Fruit fly (Drosophila melanogaster) whole organism, embryonic: ENCODE data around the gene Pdcd4.

Source experiments
- Ada2b ChIP-seq: fragments of 200-800 bp; sonication (Bioruptor generic); IDR thresholded peaks from 2 replicates; pipeline ENCODE4 v1.3.6; 2022; ENCODE audit warnings: missing biosample characterization, missing genetic modification characterization
- B-H2 ChIP-seq: fragments of 200-800 bp; sonication (Bioruptor generic); optimal IDR thresholded peaks from 2 replicates; lab custom pipeline; 2018; ENCODE audit warnings: missing biosample characterization, mild to moderate bottlenecking, missing genetic modification characterization
- BEAF-32 ChIP-seq: fragments of 200-800 bp; sonication (Bioruptor generic); optimal IDR thresholded peaks from 3 replicates; lab custom pipeline; 2017; ENCODE audit warnings: missing biosample characterization, missing genetic modification characterization, mild to moderate bottlenecking, moderate library complexity, missing genetic modification reagents
- Bgb ChIP-seq: fragments of 200-800 bp; sonication (Bioruptor generic); IDR thresholded peaks from 2 replicates; pipeline ENCODE4 v1.3.6; 2022; ENCODE audit warnings: missing biosample characterization, missing genetic modification characterization; ENCODE audit not compliant: partially characterized antibody
- C15 ChIP-seq: fragments of 200-800 bp; sonication (Bioruptor generic); IDR thresholded peaks from 3 replicates; pipeline ENCODE4 v1.3.6; 2022; ENCODE audit warnings: missing biosample characterization, missing genetic modification characterization
- CG10209 ChIP-seq: fragments of 200-800 bp; sonication (Bioruptor generic); optimal IDR thresholded peaks from 3 replicates; lab custom pipeline; 2017; ENCODE audit warnings: missing biosample characterization, mild to moderate bottlenecking, missing genetic modification characterization, missing genetic modification reagents
- CG10543 ChIP-seq: fragments of 200-800 bp; sonication (Bioruptor generic); optimal IDR thresholded peaks from 3 replicates; lab custom pipeline; 2017; ENCODE audit warnings: missing biosample characterization, mild to moderate bottlenecking, missing genetic modification characterization, moderate library complexity
- CG13287 ChIP-seq: fragments of 200-800 bp; sonication (Bioruptor generic); IDR thresholded peaks from 2 replicates; pipeline ENCODE4 v1.3.6; 2022; ENCODE audit warnings: missing biosample characterization, missing genetic modification characterization; ENCODE audit not compliant: partially characterized antibody
- CG15479 ChIP-seq: fragments of 200-800 bp; sonication (Bioruptor generic); optimal IDR thresholded peaks from 3 replicates; lab custom pipeline; 2019; ENCODE audit warnings: missing biosample characterization, mild to moderate bottlenecking, missing genetic modification characterization, moderate library complexity
- CG1603 ChIP-seq: fragments of 200-800 bp; sonication (Bioruptor generic); optimal IDR thresholded peaks from 2 replicates; lab custom pipeline; 2019; ENCODE audit warnings: missing biosample characterization, mild to moderate bottlenecking, missing genetic modification characterization, moderate library complexity
- CG16813 ChIP-seq: fragments of 200-800 bp; sonication (Bioruptor generic); IDR thresholded peaks from 3 replicates; pipeline ENCODE4 v1.3.6; 2022; ENCODE audit warnings: missing biosample characterization, missing genetic modification characterization; ENCODE audit not compliant: partially characterized antibody
- CG33213 ChIP-seq: fragments of 200-800 bp; sonication (Bioruptor generic); optimal IDR thresholded peaks from 3 replicates; lab custom pipeline; 2016; ENCODE audit warnings: missing biosample characterization, missing genetic modification characterization
- CG34224 ChIP-seq: fragments of 200-800 bp; sonication (Bioruptor generic); IDR thresholded peaks from 3 replicates; pipeline ENCODE4 v1.3.6; 2022; ENCODE audit warnings: missing biosample characterization, missing genetic modification characterization; ENCODE audit not compliant: partially characterized antibody
- CG3995 ChIP-seq: fragments of 200-800 bp; sonication (Bioruptor generic); optimal IDR thresholded peaks from 3 replicates; lab custom pipeline; 2016; ENCODE audit warnings: missing biosample characterization, missing genetic modification characterization
- CG6791 ChIP-seq: fragments of 200-800 bp; sonication (Bioruptor generic); IDR thresholded peaks from 3 replicates; pipeline ENCODE4 v1.3.6; 2022; ENCODE audit warnings: missing biosample characterization, missing genetic modification characterization; ENCODE audit not compliant: partially characterized antibody
- CHES-1-like ChIP-seq: fragments of 200-800 bp; sonication (Bioruptor generic); optimal IDR thresholded peaks from 2 replicates; lab custom pipeline; 2016; ENCODE audit warnings: missing biosample characterization, missing genetic modification characterization
- CkIIα-i1 ChIP-seq: fragments of 200-800 bp; sonication (Bioruptor generic); IDR thresholded peaks from 2 replicates; pipeline ENCODE4 v1.3.6; 2022; ENCODE audit warnings: missing biosample characterization, missing genetic modification characterization
- D ChIP-seq, 2 experiments: fragments of 200-800 bp in 1 of 2; fragments of >200 bp in 1 of 2; sonication (Bioruptor generic) in 1 of 2; optimal IDR thresholded peaks; 2 replicates in 1 of 2; 3 replicates in 1 of 2; lab custom pipeline; 2017; ENCODE audit warnings: mild to moderate bottlenecking in 1 of 2, missing biosample characterization in 1 of 2, missing genetic modification characterization in 1 of 2, missing genetic modification reagents in 1 of 2
- Dip2 ChIP-seq: fragments of 200-800 bp; sonication (Bioruptor generic); IDR thresholded peaks from 2 replicates; pipeline ENCODE4 v1.3.6; 2022; ENCODE audit warnings: missing biosample characterization, missing genetic modification characterization
- Dll ChIP-seq: fragments of 200-800 bp; sonication (Bioruptor generic); IDR thresholded peaks from 4 replicates; pipeline ENCODE4 v1.3.6; 2022; ENCODE audit warnings: missing biosample characterization, missing genetic modification characterization; ENCODE audit not compliant: partially characterized antibody
- Dp ChIP-seq: fragments of 200-800 bp; sonication (Bioruptor generic); optimal IDR thresholded peaks from 2 replicates; lab custom pipeline; 2018; ENCODE audit warnings: missing biosample characterization, mild to moderate bottlenecking, missing genetic modification characterization, moderate library complexity
- Drgx ChIP-seq: fragments of 200-800 bp; sonication (Bioruptor generic); IDR thresholded peaks from 2 replicates; pipeline ENCODE4 v1.3.6; 2022; ENCODE audit warnings: missing biosample characterization, missing genetic modification characterization
- E2f2 ChIP-seq: fragments of 200-800 bp; sonication (Bioruptor generic); IDR thresholded peaks from 2 replicates; pipeline ENCODE4 v1.3.6; 2022; ENCODE audit warnings: missing biosample characterization, missing genetic modification characterization
- HmgD ChIP-seq: fragments of 200-800 bp; sonication (Bioruptor generic); optimal IDR thresholded peaks from 3 replicates; lab custom pipeline; 2016; ENCODE audit warnings: missing biosample characterization, missing genetic modification characterization
- HmgZ ChIP-seq: fragments of 200-800 bp; sonication (Bioruptor generic); optimal IDR thresholded peaks from 2 replicates; lab custom pipeline; 2018; ENCODE audit warnings: missing biosample characterization, mild to moderate bottlenecking, missing genetic modification characterization
- Kr ChIP-seq: fragments of 200-800 bp; sonication (Bioruptor generic); optimal IDR thresholded peaks from 2 replicates; lab custom pipeline; 2017; ENCODE audit warnings: missing biosample characterization, mild to moderate bottlenecking, missing genetic modification characterization
- Myb ChIP-seq: fragments of 200-800 bp; sonication (Bioruptor generic); optimal IDR thresholded peaks from 2 replicates; lab custom pipeline; 2016; ENCODE audit warnings: missing biosample characterization, missing genetic modification characterization
- Pdp1 ChIP-seq, 2 experiments: fragments of 200-800 bp; sonication (Bioruptor generic); optimal IDR thresholded peaks; 3 replicates each; lab custom pipeline; 2016; ENCODE audit warnings: missing biosample characterization in 2 of 2, missing genetic modification characterization in 2 of 2, mild to moderate bottlenecking in 1 of 2, moderate library complexity in 1 of 2
- Rfx ChIP-seq: fragments of 200-800 bp; sonication (Bioruptor generic); IDR thresholded peaks from 2 replicates; pipeline ENCODE4 v1.3.6; 2022; ENCODE audit warnings: missing biosample characterization, missing genetic modification characterization
- Scr ChIP-seq: fragments of 200-800 bp; sonication (Bioruptor generic); IDR thresholded peaks from 2 replicates; pipeline ENCODE4 v1.3.6; 2022; ENCODE audit warnings: missing biosample characterization, missing genetic modification characterization; ENCODE audit not compliant: partially characterized antibody
- Tbp ChIP-seq: fragments of >200 bp; optimal IDR thresholded peaks from 2 replicates; lab custom pipeline; 2018; ENCODE audit warnings: missing biosample characterization, missing genetic modification characterization
- ab ChIP-seq: fragments of 200-800 bp; sonication (Bioruptor generic); optimal IDR thresholded peaks from 2 replicates; lab custom pipeline; 2016; ENCODE audit warnings: missing biosample characterization, missing genetic modification characterization
- aop ChIP-seq: fragments of 200-800 bp; sonication (Bioruptor generic); IDR thresholded peaks from 2 replicates; pipeline ENCODE4 v1.3.6; 2022; ENCODE audit warnings: missing biosample characterization, missing genetic modification characterization
- chif ChIP-seq, 2 experiments: fragments of 200-800 bp; sonication (Bioruptor generic); optimal IDR thresholded peaks; 3 replicates each; lab custom pipeline; 2016; ENCODE audit warnings: missing biosample characterization in 2 of 2, missing genetic modification characterization in 2 of 2
- chinmo ChIP-seq: fragments of 200-800 bp; sonication (Bioruptor generic); IDR thresholded peaks from 4 replicates; pipeline ENCODE4 v1.3.6; 2022; ENCODE audit warnings: missing biosample characterization, missing genetic modification characterization; ENCODE audit not compliant: partially characterized antibody
- dpn ChIP-seq, 2 experiments: fragments of 200-800 bp; sonication (Bioruptor generic); optimal IDR thresholded peaks; 3 replicates each; lab custom pipeline; 2016; ENCODE audit warnings: missing biosample characterization in 2 of 2, missing genetic modification characterization in 2 of 2
- fd64A ChIP-seq: fragments of 200-800 bp; sonication (Bioruptor generic); optimal IDR thresholded peaks from 3 replicates; lab custom pipeline; 2018; ENCODE audit warnings: missing biosample characterization, mild to moderate bottlenecking, missing genetic modification characterization
- fru ChIP-seq: fragments of >200 bp; optimal IDR thresholded peaks from 2 replicates; lab custom pipeline; 2017
- hb ChIP-seq: fragments of 200-800 bp; sonication (Bioruptor generic); IDR thresholded peaks from 3 replicates; pipeline ENCODE4 v1.3.6; 2022; ENCODE audit warnings: missing biosample characterization, missing genetic modification characterization; ENCODE audit not compliant: partially characterized antibody
- knrl ChIP-seq: fragments of 200-800 bp; sonication (Bioruptor generic); IDR thresholded peaks from 3 replicates; pipeline ENCODE4 v1.3.6; 2022; ENCODE audit warnings: missing biosample characterization, missing genetic modification characterization; ENCODE audit not compliant: partially characterized antibody
- pita ChIP-seq: fragments of 200-800 bp; sonication (Bioruptor generic); optimal IDR thresholded peaks from 2 replicates; lab custom pipeline; 2017; ENCODE audit warnings: missing biosample characterization, mild to moderate bottlenecking, missing genetic modification characterization
- row ChIP-seq: fragments of 200-800 bp; sonication (Bioruptor generic); IDR thresholded peaks from 3 replicates; pipeline ENCODE4 v1.3.6; 2022; ENCODE audit warnings: missing biosample characterization, missing genetic modification characterization
- sens ChIP-seq: fragments of 200-800 bp; sonication (Bioruptor generic); peaks from one replicate; lab custom pipeline; 2016; ENCODE audit warnings: missing biosample characterization, missing genetic modification characterization
- shn ChIP-seq: fragments of 200-800 bp; sonication (Bioruptor generic); optimal IDR thresholded peaks from 3 replicates; lab custom pipeline; 2016; ENCODE audit warnings: missing biosample characterization, missing genetic modification characterization
- sob ChIP-seq: fragments of 200-800 bp; sonication (Bioruptor generic); IDR thresholded peaks from 2 replicates; pipeline ENCODE4 v1.3.6; 2022; ENCODE audit warnings: missing biosample characterization, missing genetic modification characterization
- sqz ChIP-seq: fragments of 200-800 bp; sonication (Bioruptor generic); optimal IDR thresholded peaks from 3 replicates; lab custom pipeline; 2018; ENCODE audit warnings: missing biosample characterization, mild to moderate bottlenecking, missing genetic modification characterization
- ssp ChIP-seq: fragments of 200-800 bp; sonication (Bioruptor generic); IDR thresholded peaks from 2 replicates; pipeline ENCODE4 v1.3.6; 2022; ENCODE audit warnings: missing biosample characterization, missing genetic modification characterization
- stwl ChIP-seq: fragments of 200-800 bp; sonication (Bioruptor generic); optimal IDR thresholded peaks from 3 replicates; lab custom pipeline; 2018; ENCODE audit warnings: missing biosample characterization, mild to moderate bottlenecking, missing genetic modification characterization, moderate library complexity
- wor ChIP-seq: fragments of 200-800 bp; sonication (Bioruptor generic); IDR thresholded peaks from 2 replicates; pipeline ENCODE4 v1.3.6; 2022; ENCODE audit warnings: missing biosample characterization, missing genetic modification characterization
- zf30C ChIP-seq: fragments of 200-800 bp; sonication (Bioruptor generic); optimal IDR thresholded peaks from 3 replicates; lab custom pipeline; 2018; ENCODE audit warnings: missing biosample characterization, mild to moderate bottlenecking, missing genetic modification characterization

Gene Pdcd4

dm6 chrX:13737939-13738338 is 17.3 kb downstream of the Pdcd4 start, which contains the start of gene CG11134 (continued):
- no peak for TF ChIP-seq D (optimal IDR thresholded peaks at IDR 0.05; lab: Kevin White, UChicago)
- TF ChIP-seq D (GFP tag; optimal IDR thresholded peaks at IDR 0.05; lab: Kevin White, UChicago): no peak
- TF ChIP-seq row (GFP tag; lab: Robert Waterston, UW): 0 out of 3 replicates have a peak, but pooled peaks have one; percentile 5
- TF ChIP-seq sens: no peak
- no peak for TF ChIP-seq hb
- TF ChIP-seq CG15479: peak; percentile 52
- no peak for TF ChIP-seq sob
- TF ChIP-seq fd64A (GFP tag; lab: Kevin White, UChicago): no peak
- TF ChIP-seq Myb: peak; percentile 61
- peak; percentile 43; the same call in 1 of the 2 replicates for TF ChIP-seq CG13287 (GFP tag; lab: Robert Waterston, UW)
- TF ChIP-seq E2f2: peak; percentile 69
- TF ChIP-seq Dip2 (GFP tag; lab: Robert Waterston, UW): no peak
- TF ChIP-seq CG10209 (GFP tag; lab: Kevin White, UChicago): no peak
- TF ChIP-seq chinmo (GFP tag; lab: Robert Waterston, UW): no peak
- peak in 1 of 2 experiments; percentile 15 for TF ChIP-seq Pdp1 (GFP tag; optimal IDR thresholded peaks at IDR 0.05; lab: Kevin White, UChicago)
- no peak for TF ChIP-seq wor (GFP tag; lab: Robert Waterston, UW)
- TF ChIP-seq CG16813 (GFP tag; lab: Robert Waterston, UW): peak; percentile 47; the same call in 1 of the 3 replicates
- TF ChIP-seq Tbp (GFP tag; lab: Kevin White, UChicago): no peak
- TF ChIP-seq C15 (GFP tag; lab: Robert Waterston, UW): no peak
- peak; percentile 33; the same call in 1 of the 3 replicates for TF ChIP-seq CG6791
- no peak for TF ChIP-seq fru (lab: Kevin White, UChicago)
- no peak for TF ChIP-seq Rfx (GFP tag; lab: Robert Waterston, UW)
- no peak for TF ChIP-seq CG33213 (GFP tag; lab: Kevin White, UChicago)
- no peak for TF ChIP-seq aop (GFP tag; lab: Robert Waterston, UW)
- no peak for TF ChIP-seq CG10543 (GFP tag; lab: Kevin White, UChicago)
- no peak for TF ChIP-seq B-H2 (GFP tag; lab: Kevin White, UChicago)
- no peak for TF ChIP-seq Kr

- peak; percentile 95 for TF ChIP-seq Bgb
- TF ChIP-seq Scr (GFP tag; lab: Robert Waterston, UW): peak; percentile 88
- TF ChIP-seq chif (GFP tag; optimal IDR thresholded peaks at IDR 0.05; lab: Kevin White, UChicago): no peak
- TF ChIP-seq CG13287 (GFP tag; lab: Robert Waterston, UW): peak; percentile 86
- TF ChIP-seq BEAF-32 (GFP tag; lab: Kevin White, UChicago): peak; percentile 91
- no peak for TF ChIP-seq shn
- peak; percentile 65 for TF ChIP-seq CG1603 (tag; lab: Kevin White, UChicago)
- peak; percentile 74 for TF ChIP-seq sqz (GFP tag; lab: Kevin White, UChicago)
- peak; percentile 85 for TF ChIP-seq knrl
- no peak for TF ChIP-seq Ada2b (GFP tag; lab: Robert Waterston, UW)
- TF ChIP-seq Dll (GFP tag; lab: Robert Waterston, UW): peak; percentile 82
- peak in 1 of 2 experiments; percentile 28 for TF ChIP-seq dpn (GFP tag; optimal IDR thresholded peaks at IDR 0.05; lab: Kevin White, UChicago)
- peak; percentile 64 for TF ChIP-seq Dp (GFP tag; lab: Kevin White, UChicago)
- no peak for TF ChIP-seq Drgx (GFP tag; lab: Robert Waterston, UW)
- no peak for TF ChIP-seq CkIIα-i1 (GFP tag; lab: Robert Waterston, UW)
- TF ChIP-seq HmgZ (tag; lab: Kevin White, UChicago): peak; percentile 53
- TF ChIP-seq HmgD: no peak
- peak; percentile 74 for TF ChIP-seq pita (GFP tag; lab: Kevin White, UChicago)
- TF ChIP-seq CG34224 (GFP tag; lab: Robert Waterston, UW): peak; percentile 78
- TF ChIP-seq ssp (GFP tag; lab: Robert Waterston, UW): peak; percentile 22; the same call in 1 of the 2 replicates
- peak; percentile 1 for TF ChIP-seq CG3995
- TF ChIP-seq stwl (tag; lab: Kevin White, UChicago): peak; percentile 55
- TF ChIP-seq ab (GFP tag; lab: Kevin White, UChicago): no peak
- TF ChIP-seq CG16813 (GFP tag; lab: Robert Waterston, UW): peak; percentile 89
- TF ChIP-seq CHES-1-like: peak; percentile 46
- TF ChIP-seq zf30C (GFP tag; lab: Kevin White, UChicago): peak; percentile 28
Observed at dm6 chrX:13736174-13736482, 19.1 kb downstream of the Pdcd4 start, which contains the start of gene g. Gene g, minus strand, starts transcription at chrX:13736278.
